Worm (Caenorhabditis elegans) whole organism, late embryonic: ENCODE measurements around the gene unc-16.

Experiments
- T23F11.4 ChIP-seq: fragments of 200-800 bp; sonication (Bioruptor generic); optimal IDR thresholded peaks from 2 replicates; lab custom pipeline; 2018; ENCODE audit warnings: mild to moderate bottlenecking, missing genetic modification characterization, missing compliant biosample characterization
- dve-1 ChIP-seq: sonication (generic microtip); optimal IDR thresholded peaks from 2 replicates; lab custom pipeline; 2017; ENCODE audit warnings: antibody characterized with exemption, mild to moderate bottlenecking, missing genetic modification characterization, missing compliant biosample characterization
- pha-2 ChIP-seq: sonication (generic microtip); optimal IDR thresholded peaks from 2 replicates; lab custom pipeline; 2017; ENCODE audit warnings: mild to moderate bottlenecking, missing genetic modification characterization, missing compliant biosample characterization

- no peak for TF ChIP-seq dve-1 (tag; lab: Kevin White, UChicago)
- no peak for TF ChIP-seq T23F11.4
- no peak for TF ChIP-seq pha-2 (tag; lab: Kevin White, UChicago)
Observed at ce11 chrIII:9583224-9583623, 37.2 kb downstream of the unc-16 start.
